Fruit fly (Drosophila melanogaster) S2 (cell line): ENCODE results near the gene Ipp.

ENCODE experiments used
- CG8478 ChIP-seq: fragments of >200 bp; optimal IDR thresholded peaks from 2 replicates; lab custom pipeline; 2018
- CTCF ChIP-seq, 2 experiments: fragments of >200 bp; optimal IDR thresholded peaks; 2 replicates each; lab custom pipeline; 2018

Ipp gene

dm6 chr3R:14006893-14007255 is 48.3 kb downstream of the Ipp start:
- TF ChIP-seq CTCF (optimal IDR thresholded peaks at IDR 0.05; lab: Kevin White, UChicago) = no peak
- TF ChIP-seq CG8478 (lab: Kevin White, UChicago) = no peak

dm6 chr3R:14007550-14007949 is 49.0 kb downstream of the Ipp start:
- TF ChIP-seq CG8478 (lab: Kevin White, UChicago) (no peak), CTCF (optimal IDR thresholded peaks at IDR 0.05; lab: Kevin White, UChicago) (no peak)

dm6 chr3R:14008854-14009253 is 50.3 kb downstream of the Ipp start:
- TF ChIP-seq CTCF (optimal IDR thresholded peaks at IDR 0.05; lab: Kevin White, UChicago) = no peak
- TF ChIP-seq CG8478 (lab: Kevin White, UChicago) = no peak

dm6 chr3R:14009643-14010042 is 51.1 kb downstream of the Ipp start:
- TF ChIP-seq CG8478 (lab: Kevin White, UChicago) = no peak
- no peak for TF ChIP-seq CTCF (optimal IDR thresholded peaks at IDR 0.05; lab: Kevin White, UChicago)
